Worm (Caenorhabditis elegans): ENCODE data around the gene srx-9.

DNA sequence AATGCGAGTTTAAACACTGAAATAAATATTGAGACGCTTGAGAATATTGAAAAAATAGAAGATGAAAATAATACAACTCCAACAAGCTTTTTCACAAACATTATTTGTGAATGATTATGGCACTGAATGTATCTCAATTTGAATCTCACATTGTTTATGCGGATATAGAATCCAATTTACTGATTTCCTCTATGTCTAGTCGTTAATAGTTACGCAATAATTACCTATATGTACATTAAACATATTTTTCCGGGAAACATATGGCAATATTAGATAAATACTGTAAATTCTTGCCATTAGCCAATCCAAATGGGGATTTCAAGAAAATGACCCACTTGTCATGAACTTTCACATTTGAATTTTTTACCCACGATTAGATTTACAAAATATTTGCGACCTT lies at the start of gene srx-9:
- TF ChIP-seq tab-1 (GFP tag; IDR thresholded peaks at IDR 0.05) (no peak), T22C8.4 (GFP tag; IDR thresholded peaks at IDR 0.05) (no peak), flt-1 (GFP tag; IDR thresholded peaks at IDR 0.05) (no peak), cog-1 (tag; optimal IDR thresholded peaks at IDR 0.05) (no peak), ztf-23 (GFP tag; IDR thresholded peaks at IDR 0.05) (no peak)
